Fruit fly (Drosophila melanogaster) whole organism, adult: ENCODE data around the gene Sfp93F.
A peak's percentile ranks its signal among the peaks of the same experiment; 100 is the strongest.

Experiments used
- CG5204 ChIP-seq: fragments of 200-800 bp; sonication (Bioruptor generic); optimal IDR thresholded peaks from 2 replicates; lab custom pipeline; 2016; ENCODE audit warnings: missing biosample characterization, missing genetic modification characterization
- CG7101 ChIP-seq: fragments of 200-800 bp; sonication (Bioruptor generic); optimal IDR thresholded peaks from 2 replicates; lab custom pipeline; 2018; ENCODE audit warnings: missing biosample characterization, mild to moderate bottlenecking, missing genetic modification characterization, moderate library complexity
- Clk ChIP-seq: fragments of 200-800 bp; sonication (Bioruptor generic); optimal IDR thresholded peaks from 2 replicates; lab custom pipeline; 2017; ENCODE audit warnings: missing biosample characterization, missing genetic modification characterization
- Mnt ChIP-seq: fragments of 200-800 bp; sonication (Bioruptor generic); optimal IDR thresholded peaks from 2 replicates; lab custom pipeline; 2016; ENCODE audit warnings: missing biosample characterization, mild to moderate bottlenecking, missing genetic modification characterization
- ovo ChIP-seq: fragments of 200-800 bp; sonication (Bioruptor generic); optimal IDR thresholded peaks from 2 replicates; lab custom pipeline; 2016; ENCODE audit warnings: missing biosample characterization, missing genetic modification characterization
- pad ChIP-seq: fragments of 200-800 bp; sonication (Bioruptor generic); optimal IDR thresholded peaks from 3 replicates; lab custom pipeline; 2017; ENCODE audit warnings: missing biosample characterization, missing genetic modification characterization, mild to moderate bottlenecking, moderate library complexity, missing genetic modification reagents
- toe ChIP-seq: fragments of 200-800 bp; sonication (Bioruptor generic); optimal IDR thresholded peaks from 2 replicates; lab custom pipeline; 2016; ENCODE audit warnings: missing biosample characterization, missing genetic modification characterization

DNA sequence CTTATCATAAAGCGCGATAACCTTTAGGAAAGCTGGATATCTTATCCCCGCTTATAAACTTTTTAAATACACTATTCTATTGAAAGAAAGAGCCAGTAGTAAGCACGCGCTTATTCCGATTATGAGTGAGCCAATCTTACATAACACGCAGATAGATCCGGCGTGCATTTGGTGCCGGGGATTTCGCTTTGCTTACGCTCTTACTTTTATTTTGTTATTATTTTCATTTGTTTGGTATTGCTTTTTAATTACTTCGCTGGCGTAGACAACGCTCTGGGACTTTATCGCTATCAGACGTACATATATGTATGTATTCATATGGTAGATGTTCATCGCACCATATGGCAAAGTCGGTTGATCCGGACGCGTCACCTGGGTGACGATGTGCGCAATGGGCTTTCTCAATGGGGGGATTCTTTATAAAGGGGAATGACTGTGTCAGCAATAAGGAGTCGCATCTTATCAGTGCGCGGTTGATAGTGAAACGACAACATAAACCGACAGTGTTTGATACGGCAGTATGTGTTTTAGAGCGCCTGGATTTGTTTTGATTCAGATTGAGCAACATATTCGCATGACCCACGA lies 4.8 kb upstream of the Sfp93F start:
- TF ChIP-seq Mnt (no peak), Clk (GFP tag; lab: Kevin White, UChicago) (no peak), ovo (GFP tag; lab: Kevin White, UChicago) (no peak), CG5204 (GFP tag; lab: Kevin White, UChicago) (no peak), toe (GFP tag; lab: Kevin White, UChicago) (no peak), CG7101 (tag; lab: Kevin White, UChicago) (no peak), pad (peak; percentile 5)
